Worm (Caenorhabditis elegans) whole organism, L2 larva: ENCODE measurements around the gene W02B12.1.

Experiments used
- blmp-1 ChIP-seq: sonication (generic microtip); optimal IDR thresholded peaks from 2 replicates; lab custom pipeline; 2017; ENCODE audit warnings: missing genetic modification characterization, mild to moderate bottlenecking, missing compliant biosample characterization, antibody characterized with exemption, moderate library complexity; ENCODE audit not compliant: insufficient read depth
- ceh-82 ChIP-seq: fragments of 150-350 bp; optimal IDR thresholded peaks from 2 replicates; lab custom pipeline; 2014; ENCODE audit warnings: missing biosample characterization, missing genetic modification characterization
- egl-27 ChIP-seq: sonication (generic microtip); optimal IDR thresholded peaks from 3 replicates; lab custom pipeline; 2017; ENCODE audit warnings: missing biosample characterization, missing genetic modification reagents, missing genetic modification characterization
- mdl-1 ChIP-seq, 2 experiments: fragments of 150-350 bp in 1 of 2; sonication (generic microtip) in 1 of 2; optimal IDR thresholded peaks; 2 replicates each; lab custom pipeline; 2017; ENCODE audit warnings: missing biosample characterization in 2 of 2, missing genetic modification characterization in 2 of 2
- nhr-10 ChIP-seq: sonication (generic microtip); optimal IDR thresholded peaks from 2 replicates; lab custom pipeline; 2017; ENCODE audit warnings: missing biosample characterization, missing genetic modification characterization
- sma-9 ChIP-seq, 2 experiments: fragments of 150-350 bp in 1 of 2; sonication (generic microtip) in 1 of 2; optimal IDR thresholded peaks; 2 replicates each; lab custom pipeline; 2014 to 2016; ENCODE audit warnings: missing genetic modification characterization in 2 of 2, mild to moderate bottlenecking in 1 of 2, missing biosample characterization in 1 of 2, missing compliant biosample characterization in 1 of 2, missing genetic modification reagents in 1 of 2, moderate library complexity in 1 of 2
- snpc-4 ChIP-seq: fragments of 150-350 bp; optimal IDR thresholded peaks from 2 replicates; lab custom pipeline; 2014; ENCODE audit warnings: missing biosample characterization, missing genetic modification characterization
- unc-39 ChIP-seq: fragments of 150-350 bp; optimal IDR thresholded peaks from 2 replicates; lab custom pipeline; 2014; ENCODE audit warnings: missing biosample characterization, missing genetic modification characterization
- ztf-4 ChIP-seq: fragments of 150-350 bp; optimal IDR thresholded peaks from 2 replicates; lab custom pipeline; 2014; ENCODE audit warnings: missing biosample characterization, missing genetic modification characterization

DNA sequence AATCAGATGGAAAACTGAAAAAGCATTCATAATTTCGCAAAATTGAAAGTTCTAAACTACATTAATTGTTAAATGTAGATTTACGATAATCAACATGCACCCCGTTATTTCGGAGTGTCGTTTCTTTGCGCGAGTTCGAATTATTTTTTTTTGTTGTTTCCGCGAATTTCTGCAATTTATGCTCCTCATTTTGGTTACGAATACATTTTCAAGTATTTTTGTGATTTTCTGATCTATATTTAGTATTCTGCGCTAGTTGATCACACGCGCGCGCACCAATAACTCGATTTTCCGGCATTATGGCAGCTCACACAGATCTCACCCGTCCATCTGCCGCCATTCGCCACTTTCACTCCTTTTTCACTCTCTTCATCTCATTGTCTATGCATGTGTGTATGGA, 8.6 kb upstream of the W02B12.1 start, which contains the start of gene VW02B12L.2:
- TF ChIP-seq unc-39 (tag; lab: Kevin White, UChicago) (no peak), mdl-1 (tag; optimal IDR thresholded peaks at IDR 0.05; lab: Kevin White, UChicago) (no peak), nhr-10 (tag; lab: Kevin White, UChicago) (no peak), egl-27 (tag; lab: Kevin White, UChicago) (no peak), ztf-4 (tag; lab: Kevin White, UChicago) (no peak), snpc-4 (no peak), blmp-1 (peak; percentile 8), ceh-82 (no peak), sma-9 (GFP tag; optimal IDR thresholded peaks at IDR 0.05; lab: Kevin White, UChicago) (peak; percentile 33), sma-9 (tag; optimal IDR thresholded peaks at IDR 0.05; lab: Kevin White, UChicago) (no peak)
